Fruit fly (Drosophila melanogaster) whole organism, embryonic: Measurements from ENCODE around the gene CBP.
A peak's percentile ranks its signal among the peaks of the same experiment; 100 is the strongest.

ENCODE experiments used
- Bdp1 ChIP-seq: fragments of 200-800 bp; sonication (Bioruptor generic); optimal IDR thresholded peaks from 3 replicates; lab custom pipeline; 2016; ENCODE audit warnings: missing biosample characterization, missing genetic modification characterization
- Bgb ChIP-seq: fragments of 200-800 bp; sonication (Bioruptor generic); IDR thresholded peaks from 2 replicates; pipeline ENCODE4 v1.3.6; 2022; ENCODE audit warnings: missing biosample characterization, missing genetic modification characterization; ENCODE audit not compliant: partially characterized antibody
- CG1024 ChIP-seq: fragments of 200-800 bp; sonication (Bioruptor generic); IDR thresholded peaks from 2 replicates; pipeline ENCODE4 v1.3.6; 2022; ENCODE audit warnings: missing biosample characterization, missing genetic modification characterization
- CG11504 ChIP-seq: fragments of 200-800 bp; sonication (Bioruptor generic); optimal IDR thresholded peaks from 3 replicates; lab custom pipeline; 2019; ENCODE audit warnings: missing biosample characterization, mild to moderate bottlenecking, missing genetic modification characterization, moderate library complexity
- CG12659 ChIP-seq: fragments of 200-800 bp; sonication (Bioruptor generic); optimal IDR thresholded peaks from 3 replicates; lab custom pipeline; 2017; ENCODE audit warnings: mild to moderate bottlenecking, missing biosample characterization, missing genetic modification reagents, missing genetic modification characterization
- CG13123 ChIP-seq: fragments of 200-800 bp; sonication (Bioruptor generic); optimal IDR thresholded peaks from 2 replicates; lab custom pipeline; 2016; ENCODE audit warnings: missing biosample characterization, missing genetic modification characterization
- CG13894 ChIP-seq: fragments of 200-800 bp; sonication (Bioruptor generic); optimal IDR thresholded peaks from 3 replicates; lab custom pipeline; 2018; ENCODE audit warnings: missing biosample characterization, mild to moderate bottlenecking, missing genetic modification characterization, moderate library complexity
- CG14710 ChIP-seq: fragments of 200-800 bp; sonication (Bioruptor generic); optimal IDR thresholded peaks from 3 replicates; lab custom pipeline; 2019; ENCODE audit warnings: missing biosample characterization, mild to moderate bottlenecking, missing genetic modification characterization, moderate library complexity
- CG1529 ChIP-seq: fragments of 200-800 bp; sonication (Bioruptor generic); optimal IDR thresholded peaks from 3 replicates; lab custom pipeline; 2018; ENCODE audit warnings: missing biosample characterization, missing genetic modification characterization
- CG17829 ChIP-seq: fragments of 200-800 bp; optimal IDR thresholded peaks from 2 replicates; lab custom pipeline; 2019; ENCODE audit warnings: missing biosample characterization, mild to moderate bottlenecking, missing genetic modification characterization, moderate library complexity
- CG18764 ChIP-seq: fragments of 200-800 bp; sonication (Bioruptor generic); optimal IDR thresholded peaks from 3 replicates; lab custom pipeline; 2016; ENCODE audit warnings: missing biosample characterization, missing genetic modification characterization
- CG2889 ChIP-seq: fragments of 200-800 bp; sonication (Bioruptor generic); IDR thresholded peaks from 3 replicates; pipeline ENCODE4 v1.3.6; 2022; ENCODE audit warnings: missing biosample characterization, missing genetic modification characterization
- CG31441 ChIP-seq: fragments of 200-800 bp; sonication (Bioruptor generic); IDR thresholded peaks from 2 replicates; pipeline ENCODE4 v1.3.6; 2022; ENCODE audit warnings: missing biosample characterization, missing genetic modification characterization
- CG4617 ChIP-seq: fragments of 200-800 bp; sonication (Bioruptor generic); optimal IDR thresholded peaks from 3 replicates; lab custom pipeline; 2016; ENCODE audit warnings: missing biosample characterization, missing genetic modification characterization, borderline replicate concordance
- CG7372 ChIP-seq: fragments of 200-800 bp; sonication (Bioruptor generic); IDR thresholded peaks from 2 replicates; pipeline ENCODE4 v1.3.6; 2022; ENCODE audit warnings: missing biosample characterization, missing genetic modification characterization
- CG7745 ChIP-seq: fragments of 200-800 bp; sonication (Bioruptor generic); optimal IDR thresholded peaks from 2 replicates; lab custom pipeline; 2018; ENCODE audit warnings: missing biosample characterization, mild to moderate bottlenecking, missing genetic modification characterization, moderate library complexity
- Chrac-16 ChIP-seq: fragments of 200-800 bp; sonication (Bioruptor generic); optimal IDR thresholded peaks from 3 replicates; lab custom pipeline; 2016; ENCODE audit warnings: missing biosample characterization, missing genetic modification characterization
- Dbx ChIP-seq: fragments of 200-800 bp; sonication (Bioruptor generic); IDR thresholded peaks from 3 replicates; pipeline ENCODE4 v1.3.6; 2022; ENCODE audit warnings: missing biosample characterization, missing genetic modification characterization
- Doc2 ChIP-seq: fragments of 200-800 bp; sonication (Bioruptor generic); IDR thresholded peaks from 2 replicates; pipeline ENCODE4 v1.3.6; 2022; ENCODE audit warnings: missing biosample characterization, missing genetic modification characterization
- Dp ChIP-seq: fragments of 200-800 bp; sonication (Bioruptor generic); optimal IDR thresholded peaks from 2 replicates; lab custom pipeline; 2018; ENCODE audit warnings: missing biosample characterization, mild to moderate bottlenecking, missing genetic modification characterization, moderate library complexity
- ERR ChIP-seq: fragments of 200-800 bp; sonication (Bioruptor generic); optimal IDR thresholded peaks from 2 replicates; lab custom pipeline; 2016; ENCODE audit warnings: missing biosample characterization, missing genetic modification characterization
- H15 ChIP-seq: fragments of 200-800 bp; sonication (Bioruptor generic); IDR thresholded peaks from 3 replicates; pipeline ENCODE4 v1.3.6; 2022; ENCODE audit warnings: missing biosample characterization, missing genetic modification characterization
- HHEX ChIP-seq: fragments of 200-800 bp; sonication (Bioruptor generic); optimal IDR thresholded peaks from 3 replicates; lab custom pipeline; 2017; ENCODE audit warnings: missing biosample characterization, mild to moderate bottlenecking, missing genetic modification characterization, missing genetic modification reagents
- HLHmδ ChIP-seq: fragments of 200-800 bp; sonication (Bioruptor generic); optimal IDR thresholded peaks from 2 replicates; lab custom pipeline; 2018; ENCODE audit warnings: missing biosample characterization, mild to moderate bottlenecking, missing genetic modification characterization, moderate library complexity
- Hr51 ChIP-seq, 2 experiments: fragments of 200-800 bp; sonication (Bioruptor generic); optimal IDR thresholded peaks; 2 replicates in 1 of 2; 3 replicates in 1 of 2; lab custom pipeline; 2016 to 2018; ENCODE audit warnings: missing biosample characterization in 2 of 2, missing genetic modification characterization in 2 of 2, mild to moderate bottlenecking in 1 of 2, moderate library complexity in 1 of 2
- Oli ChIP-seq: fragments of 200-800 bp; sonication (Bioruptor generic); optimal IDR thresholded peaks from 2 replicates; lab custom pipeline; 2018; ENCODE audit warnings: missing biosample characterization, mild to moderate bottlenecking, missing genetic modification characterization, moderate library complexity
- Six4 ChIP-seq: fragments of 200-800 bp; sonication (Bioruptor generic); optimal IDR thresholded peaks from 2 replicates; lab custom pipeline; 2016; ENCODE audit warnings: missing biosample characterization, missing genetic modification characterization
- Trl ChIP-seq, 3 experiments: fragments of >200 bp in 2 of 3; fragments of 200-800 bp in 1 of 3; sonication (Bioruptor generic) in 1 of 3; optimal IDR thresholded peaks; 2 replicates in 1 of 3; 3 replicates in 2 of 3; lab custom pipeline; 2016 to 2017; ENCODE audit warnings: missing biosample characterization in 1 of 3, missing genetic modification characterization in 1 of 3
- YL-1 ChIP-seq: fragments of 200-800 bp; sonication (Bioruptor generic); optimal IDR thresholded peaks from 3 replicates; lab custom pipeline; 2017; ENCODE audit warnings: missing biosample characterization, mild to moderate bottlenecking, missing genetic modification characterization
- amos ChIP-seq: fragments of 200-800 bp; sonication (Bioruptor generic); IDR thresholded peaks from 2 replicates; pipeline ENCODE4 v1.3.6; 2022; ENCODE audit warnings: missing biosample characterization, missing genetic modification characterization; ENCODE audit not compliant: partially characterized antibody
- ara ChIP-seq: fragments of 200-800 bp; sonication (Bioruptor generic); IDR thresholded peaks from 2 replicates; pipeline ENCODE4 v1.3.6; 2022; ENCODE audit warnings: missing biosample characterization, missing genetic modification characterization
- ash1 ChIP-seq: fragments of 200-800 bp; sonication (Bioruptor generic); optimal IDR thresholded peaks from 2 replicates; lab custom pipeline; 2018; ENCODE audit warnings: missing biosample characterization, mild to moderate bottlenecking, missing genetic modification characterization
- en ChIP-seq: fragments of 200-800 bp; sonication (Bioruptor generic); optimal IDR thresholded peaks from 2 replicates; lab custom pipeline; 2016; ENCODE audit warnings: missing biosample characterization, missing genetic modification characterization
- fd102C ChIP-seq: fragments of 200-800 bp; sonication (Bioruptor generic); optimal IDR thresholded peaks from 2 replicates; lab custom pipeline; 2018; ENCODE audit warnings: missing biosample characterization, mild to moderate bottlenecking, missing genetic modification characterization, moderate library complexity
- fd64A ChIP-seq: fragments of 200-800 bp; sonication (Bioruptor generic); optimal IDR thresholded peaks from 3 replicates; lab custom pipeline; 2018; ENCODE audit warnings: missing biosample characterization, mild to moderate bottlenecking, missing genetic modification characterization
- grau ChIP-seq: fragments of 200-800 bp; optimal IDR thresholded peaks from 3 replicates; lab custom pipeline; 2019; ENCODE audit warnings: missing biosample characterization, mild to moderate bottlenecking, missing genetic modification characterization, moderate library complexity
- gro ChIP-seq: fragments of 200-800 bp; sonication (Bioruptor generic); optimal IDR thresholded peaks from 2 replicates; lab custom pipeline; 2016; ENCODE audit warnings: missing biosample characterization, missing genetic modification characterization
- gsb-n ChIP-seq: fragments of 200-800 bp; sonication (Bioruptor generic); optimal IDR thresholded peaks from 3 replicates; lab custom pipeline; 2018; ENCODE audit warnings: missing biosample characterization, mild to moderate bottlenecking, missing genetic modification characterization
- hth ChIP-seq: fragments of >200 bp; optimal IDR thresholded peaks from 2 replicates; lab custom pipeline; 2017; ENCODE audit warnings: inconsistent platforms
- insv ChIP-seq, 2 experiments: fragments of 200-800 bp; sonication (Bioruptor generic); optimal IDR thresholded peaks; 3 replicates each; lab custom pipeline; 2016 to 2018; ENCODE audit warnings: missing biosample characterization in 2 of 2, missing genetic modification characterization in 2 of 2
- kni ChIP-seq: fragments of 200-800 bp; sonication (Bioruptor generic); optimal IDR thresholded peaks from 3 replicates; lab custom pipeline; 2017; ENCODE audit warnings: mild to moderate bottlenecking, missing biosample characterization, missing genetic modification reagents, missing genetic modification characterization
- nom ChIP-seq: fragments of 200-800 bp; sonication (Bioruptor generic); optimal IDR thresholded peaks from 2 replicates; lab custom pipeline; 2017; ENCODE audit warnings: missing biosample characterization, missing genetic modification characterization, mild to moderate bottlenecking, moderate library complexity, missing genetic modification reagents
- onecut ChIP-seq: fragments of 200-800 bp; sonication (Bioruptor generic); IDR thresholded peaks from 2 replicates; pipeline ENCODE4 v1.3.6; 2022; ENCODE audit warnings: missing biosample characterization, missing genetic modification characterization
- p53 ChIP-seq: fragments of 200-800 bp; sonication (Bioruptor generic); optimal IDR thresholded peaks from 2 replicates; lab custom pipeline; 2016; ENCODE audit warnings: missing biosample characterization, missing genetic modification characterization
- pan ChIP-seq, 4 experiments: fragments of >200 bp in 3 of 4; fragments of 200-800 bp in 1 of 4; sonication (Bioruptor generic) in 1 of 4; optimal IDR thresholded peaks in 3 of 4; IDR thresholded peaks in 1 of 4; 2 replicates each; pipeline versions ENCODE4 v1.3.6 to Lab custom; 2017 to 2022; ENCODE audit warnings: missing biosample characterization in 2 of 4, missing genetic modification characterization in 2 of 4, mixed read lengths in 1 of 4
- pho ChIP-seq: fragments of 200-800 bp; sonication (Bioruptor generic); optimal IDR thresholded peaks from 2 replicates; lab custom pipeline; 2016; ENCODE audit warnings: missing biosample characterization, missing genetic modification characterization
- schlank ChIP-seq: fragments of 200-800 bp; sonication (Bioruptor generic); optimal IDR thresholded peaks from 2 replicates; lab custom pipeline; 2018; ENCODE audit warnings: missing biosample characterization, mild to moderate bottlenecking, missing genetic modification characterization
- sens ChIP-seq: fragments of 200-800 bp; sonication (Bioruptor generic); peaks from one replicate; lab custom pipeline; 2016; ENCODE audit warnings: missing biosample characterization, missing genetic modification characterization
- stc ChIP-seq: fragments of 200-800 bp; sonication (Bioruptor generic); IDR thresholded peaks from 2 replicates; pipeline ENCODE4 v1.3.6; 2022; ENCODE audit warnings: missing biosample characterization, missing genetic modification characterization
- wor ChIP-seq: fragments of 200-800 bp; sonication (Bioruptor generic); IDR thresholded peaks from 2 replicates; pipeline ENCODE4 v1.3.6; 2022; ENCODE audit warnings: missing biosample characterization, missing genetic modification characterization

CBP gene

DNA sequence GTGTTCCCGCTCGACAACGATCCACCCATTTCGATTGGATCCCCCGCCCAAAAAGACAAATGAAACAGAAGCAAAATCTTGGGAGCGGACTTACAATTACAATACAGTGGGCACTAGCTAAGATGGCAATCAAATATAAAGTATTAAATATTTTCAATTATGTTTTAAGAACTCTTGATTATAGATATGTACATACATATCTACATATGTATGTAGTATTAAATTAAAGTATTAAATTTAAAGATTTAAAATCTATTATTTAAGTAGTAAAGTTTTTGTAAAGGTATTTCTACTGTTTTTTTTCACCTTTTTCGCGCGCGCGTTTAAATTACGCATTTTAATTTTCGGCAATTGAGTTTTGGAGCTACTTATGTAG, 2.4 kb upstream of the CBP start (continued):
- TF ChIP-seq CG1529 (GFP tag; lab: Kevin White, UChicago) = peak; percentile 51
- no peak for TF ChIP-seq pho
- TF ChIP-seq gsb-n (tag; lab: Kevin White, UChicago) = peak; percentile 85
- TF ChIP-seq fd64A (GFP tag; lab: Kevin White, UChicago) = no peak
- peak; percentile 37 for TF ChIP-seq Chrac-16 (GFP tag; lab: Kevin White, UChicago)
- TF ChIP-seq ara = peak; percentile 31; the same call in 1 of the 2 replicates
- TF ChIP-seq Oli (tag; lab: Kevin White, UChicago) = peak; percentile 78
- no peak for TF ChIP-seq Trl (optimal IDR thresholded peaks at IDR 0.05; lab: Kevin White, UChicago)
- TF ChIP-seq Trl (GFP tag; optimal IDR thresholded peaks at IDR 0.05; lab: Kevin White, UChicago) = no peak
- no peak for TF ChIP-seq insv (GFP tag; optimal IDR thresholded peaks at IDR 0.05; lab: Kevin White, UChicago)
- TF ChIP-seq schlank = no peak
- TF ChIP-seq Bdp1 = no peak
- 0 out of 3 replicates have a peak, but pooled peaks have one; percentile 66 for TF ChIP-seq CG2889 (GFP tag; lab: Robert Waterston, UW)
- TF ChIP-seq en (GFP tag; lab: Kevin White, UChicago) = no peak
- peak; percentile 62 for TF ChIP-seq stc (GFP tag; lab: Robert Waterston, UW)
- peak; percentile 31; the same call in 1 of the 2 replicates for TF ChIP-seq CG7372 (GFP tag; lab: Robert Waterston, UW)
- TF ChIP-seq p53 = no peak
- no peak for TF ChIP-seq ERR (GFP tag; lab: Kevin White, UChicago)
- TF ChIP-seq CG11504 = peak; percentile 84
- peak; percentile 2 for TF ChIP-seq CG4617 (GFP tag; lab: Kevin White, UChicago)
- TF ChIP-seq wor = peak; percentile 45
- no peak for TF ChIP-seq YL-1 (GFP tag; lab: Kevin White, UChicago)
- TF ChIP-seq Bgb (GFP tag; lab: Robert Waterston, UW) = no peak
- TF ChIP-seq amos (GFP tag; lab: Robert Waterston, UW) = no peak
- TF ChIP-seq CG1024 (GFP tag; lab: Robert Waterston, UW) = peak; percentile 57
- peak; percentile 68; the same call in 2 of the 3 replicates for TF ChIP-seq Dbx (GFP tag; lab: Robert Waterston, UW)
- peak in 1 of 2 experiments; percentile 88 for TF ChIP-seq Hr51 (GFP tag; optimal IDR thresholded peaks at IDR 0.05; lab: Kevin White, UChicago)
- peak; percentile 98 for TF ChIP-seq grau (tag; lab: Kevin White, UChicago)
- no peak for TF ChIP-seq pan (optimal IDR thresholded peaks at IDR 0.05; lab: Kevin White, UChicago)
- peak in 1 of 2 experiments; percentile 73 for TF ChIP-seq pan (GFP tag; optimal IDR thresholded peaks at IDR 0.05 in 1 of 2, IDR thresholded peaks at IDR 0.05 in 1 of 2)
- TF ChIP-seq kni (GFP tag; lab: Kevin White, UChicago) = no peak
- TF ChIP-seq CG17829 = peak; percentile 90
- no peak for TF ChIP-seq HLHmδ (GFP tag; lab: Kevin White, UChicago)
- peak; percentile 35 for TF ChIP-seq nom (GFP tag; lab: Kevin White, UChicago)
- TF ChIP-seq gro (GFP tag; lab: Kevin White, UChicago) = no peak
- TF ChIP-seq CG13894 = peak; percentile 58
- peak; percentile 12 for TF ChIP-seq CG13123 (GFP tag; lab: Kevin White, UChicago)
- peak; percentile 51 for TF ChIP-seq CG18764 (GFP tag; lab: Kevin White, UChicago)
- peak; percentile 40 for TF ChIP-seq Six4 (GFP tag; lab: Kevin White, UChicago)
- no peak for TF ChIP-seq CG7745 (tag; lab: Kevin White, UChicago)
- no peak for TF ChIP-seq fd102C (GFP tag; lab: Kevin White, UChicago)
- TF ChIP-seq HHEX (GFP tag; lab: Kevin White, UChicago) = peak; percentile 80
- no peak for TF ChIP-seq ash1 (GFP tag; lab: Kevin White, UChicago)
- TF ChIP-seq Doc2 (GFP tag; lab: Robert Waterston, UW) = no peak
- TF ChIP-seq hth (lab: Kevin White, UChicago) = no peak
- peak; percentile 72 for TF ChIP-seq CG12659 (GFP tag; lab: Kevin White, UChicago)
- peak; percentile 9 for TF ChIP-seq onecut (GFP tag; lab: Robert Waterston, UW)
- TF ChIP-seq H15 (GFP tag; lab: Robert Waterston, UW) = no peak
- peak; percentile 77 for TF ChIP-seq CG31441
- TF ChIP-seq sens = no peak
- TF ChIP-seq Dp (GFP tag; lab: Kevin White, UChicago) = no peak
- TF ChIP-seq CG14710 (tag; lab: Kevin White, UChicago) = peak; percentile 84
